Worm (Caenorhabditis elegans) whole organism, L1 larva: ENCODE data around the gene W07G4.2.

Experiments used
- C34B4.2 ChIP-seq: sonication (generic microtip); optimal IDR thresholded peaks from 2 replicates; lab custom pipeline; 2017; ENCODE audit warnings: mild to moderate bottlenecking, missing genetic modification characterization, missing compliant biosample characterization
- F16B12.6 ChIP-seq: fragments of 150-350 bp; optimal IDR thresholded peaks from 2 replicates; lab custom pipeline; 2014; ENCODE audit warnings: missing biosample characterization, missing genetic modification characterization
- alr-1 ChIP-seq: fragments of 200-800 bp; sonication (Bioruptor generic); optimal IDR thresholded peaks from 2 replicates; lab custom pipeline; 2018; ENCODE audit warnings: borderline replicate concordance, mild to moderate bottlenecking, missing genetic modification characterization, missing compliant biosample characterization
- ama-1 ChIP-seq: fragments of 150-350 bp; optimal IDR thresholded peaks from 2 replicates; lab custom pipeline; 2014
- blmp-1 ChIP-seq: fragments of 150-350 bp; optimal IDR thresholded peaks from 2 replicates; lab custom pipeline; 2014; ENCODE audit warnings: missing biosample characterization, missing genetic modification characterization
- ceh-8 ChIP-seq: fragments of 200-800 bp; sonication (Bioruptor generic); optimal IDR thresholded peaks from 2 replicates; lab custom pipeline; 2018; ENCODE audit warnings: mild to moderate bottlenecking, missing genetic modification characterization, moderate library complexity, missing compliant biosample characterization
- ceh-82 ChIP-seq, 3 experiments: fragments of 150-350 bp in 1 of 3; sonication (generic microtip) in 2 of 3; optimal IDR thresholded peaks; 2 replicates each; lab custom pipeline; 2014 to 2017; ENCODE audit warnings: missing biosample characterization in 3 of 3, missing genetic modification characterization in 3 of 3
- ceh-88 ChIP-seq: fragments of 200-800 bp; sonication (Bioruptor generic); IDR thresholded peaks from 2 replicates; pipeline ENCODE4 v1.3.6; 2022; ENCODE audit warnings: missing genetic modification characterization, missing compliant biosample characterization
- ceh-90 ChIP-seq: sonication (generic microtip); optimal IDR thresholded peaks from 2 replicates; lab custom pipeline; 2016; ENCODE audit warnings: missing genetic modification characterization, missing compliant biosample characterization
- ces-1 ChIP-seq: fragments of 150-350 bp; optimal IDR thresholded peaks from 2 replicates; lab custom pipeline; 2014; ENCODE audit warnings: missing biosample characterization, missing genetic modification reagents, missing genetic modification characterization
- dpl-1 ChIP-seq, 3 experiments: fragments of 150-350 bp in 2 of 3; sonication (generic microtip) in 1 of 3; optimal IDR thresholded peaks; 2 replicates each; lab custom pipeline; 2014 to 2017; ENCODE audit warnings: missing biosample characterization in 3 of 3, missing genetic modification characterization in 3 of 3, missing genetic modification reagents in 3 of 3
- dsc-1 ChIP-seq: sonication (generic microtip); optimal IDR thresholded peaks from 2 replicates; lab custom pipeline; 2016; ENCODE audit warnings: mild to moderate bottlenecking, missing genetic modification characterization, missing compliant biosample characterization
- egl-27 ChIP-seq, 2 experiments: fragments of 150-350 bp in 1 of 2; sonication (generic microtip); optimal IDR thresholded peaks; 3 replicates each; lab custom pipeline; 2017 to 2018; ENCODE audit warnings: missing biosample characterization in 2 of 2, missing genetic modification characterization in 2 of 2, missing genetic modification reagents in 2 of 2
- elt-3 ChIP-seq, 6 experiments: fragments of 150-350 bp in 1 of 6; sonication (generic microtip); optimal IDR thresholded peaks; 2 replicates each; lab custom pipeline; 2017 to 2018; ENCODE audit warnings: missing biosample characterization in 6 of 6, missing genetic modification characterization in 6 of 6, inconsistent platforms in 1 of 6
- fkh-10 ChIP-seq: sonication (generic microtip); optimal IDR thresholded peaks from 2 replicates; lab custom pipeline; 2017; ENCODE audit warnings: missing biosample characterization, missing genetic modification reagents, missing genetic modification characterization
- fkh-8 ChIP-seq: sonication (generic microtip); optimal IDR thresholded peaks from 2 replicates; lab custom pipeline; 2016; ENCODE audit warnings: mild to moderate bottlenecking, missing genetic modification characterization, missing compliant biosample characterization
- fos-1 ChIP-seq: fragments of 150-350 bp; optimal IDR thresholded peaks from 2 replicates; lab custom pipeline; 2014; ENCODE audit warnings: missing biosample characterization, missing genetic modification characterization
- grh-1 ChIP-seq: fragments of 200-800 bp; sonication (Bioruptor generic); IDR thresholded peaks from 2 replicates; pipeline ENCODE4 v1.3.6; 2022; ENCODE audit warnings: missing genetic modification reagents, missing genetic modification characterization, missing compliant biosample characterization
- hlh-4 ChIP-seq: sonication (generic microtip); optimal IDR thresholded peaks from 2 replicates; lab custom pipeline; 2016; ENCODE audit warnings: mild to moderate bottlenecking, missing genetic modification characterization, missing compliant biosample characterization
- hpl-2 ChIP-seq: fragments of 150-350 bp; optimal IDR thresholded peaks from 2 replicates; lab custom pipeline; 2014; ENCODE audit warnings: missing biosample characterization, missing genetic modification reagents, missing genetic modification characterization
- lin-14 ChIP-seq: fragments of 200-800 bp; sonication (Bioruptor generic); optimal IDR thresholded peaks from 2 replicates; lab custom pipeline; 2018; ENCODE audit warnings: mild to moderate bottlenecking, missing genetic modification characterization, moderate library complexity, missing compliant biosample characterization
- lin-35 ChIP-seq, 2 experiments: fragments of 150-350 bp; optimal IDR thresholded peaks; 2 replicates each; lab custom pipeline; 2014; ENCODE audit warnings: missing biosample characterization in 2 of 2, missing genetic modification characterization in 2 of 2, missing genetic modification reagents in 2 of 2
- lin-39 ChIP-seq: fragments of 150-350 bp; optimal IDR thresholded peaks from 2 replicates; lab custom pipeline; 2014; ENCODE audit warnings: missing biosample characterization, missing genetic modification reagents, missing genetic modification characterization
- lir-3 ChIP-seq: sonication (generic microtip); optimal IDR thresholded peaks from 2 replicates; lab custom pipeline; 2016; ENCODE audit warnings: mild to moderate bottlenecking, missing genetic modification characterization, moderate library complexity, missing compliant biosample characterization; ENCODE audit not compliant: poor library complexity
- lsy-2 ChIP-seq, 2 experiments: fragments of 150-350 bp; optimal IDR thresholded peaks; 2 replicates each; lab custom pipeline; 2014; ENCODE audit warnings: missing biosample characterization in 2 of 2, missing genetic modification characterization in 2 of 2
- mdl-1 ChIP-seq, 2 experiments: fragments of 150-350 bp; optimal IDR thresholded peaks; 2 replicates each; lab custom pipeline; 2014 to 2017; ENCODE audit warnings: missing biosample characterization in 2 of 2, missing genetic modification characterization in 2 of 2, inconsistent platforms in 1 of 2
- mef-2 ChIP-seq: fragments of 150-350 bp; optimal IDR thresholded peaks from 2 replicates; lab custom pipeline; 2014; ENCODE audit warnings: missing biosample characterization, missing genetic modification characterization
- mep-1 ChIP-seq: fragments of 150-350 bp; optimal IDR thresholded peaks from 2 replicates; lab custom pipeline; 2014; ENCODE audit warnings: missing biosample characterization, missing genetic modification characterization
- nhr-11 ChIP-seq: fragments of 150-350 bp; optimal IDR thresholded peaks from 2 replicates; lab custom pipeline; 2014; ENCODE audit warnings: missing biosample characterization, missing genetic modification characterization
- nhr-19 ChIP-seq: fragments of 200-800 bp; sonication (Bioruptor generic); conservative IDR thresholded peaks from 2 replicates; pipeline ENCODE4 v1.3.6; 2022; ENCODE audit warnings: missing genetic modification characterization, missing compliant biosample characterization
- nhr-20 ChIP-seq: sonication (generic microtip); optimal IDR thresholded peaks from 2 replicates; lab custom pipeline; 2016; ENCODE audit warnings: mild to moderate bottlenecking, missing genetic modification characterization, missing compliant biosample characterization
- nhr-237 ChIP-seq: fragments of 150-350 bp; optimal IDR thresholded peaks from 2 replicates; lab custom pipeline; 2014; ENCODE audit warnings: missing biosample characterization, missing genetic modification characterization
- nhr-28 ChIP-seq: fragments of 150-350 bp; optimal IDR thresholded peaks from 2 replicates; lab custom pipeline; 2014; ENCODE audit warnings: missing biosample characterization, missing genetic modification characterization
- nhr-47 ChIP-seq: sonication (generic microtip); optimal IDR thresholded peaks from 2 replicates; lab custom pipeline; 2016; ENCODE audit warnings: mild to moderate bottlenecking, missing genetic modification characterization, moderate library complexity, missing compliant biosample characterization
- nhr-76 ChIP-seq: sonication (generic microtip); optimal IDR thresholded peaks from 2 replicates; lab custom pipeline; 2017; ENCODE audit warnings: missing biosample characterization, missing genetic modification characterization
- nhr-77 ChIP-seq: fragments of 150-350 bp; optimal IDR thresholded peaks from 2 replicates; lab custom pipeline; 2014; ENCODE audit warnings: missing biosample characterization, missing genetic modification characterization
- nhr-84 ChIP-seq: sonication (generic microtip); optimal IDR thresholded peaks from 2 replicates; lab custom pipeline; 2017; ENCODE audit warnings: missing biosample characterization, missing genetic modification characterization
- nhr-85 ChIP-seq: sonication (generic microtip); peaks from one replicate; lab custom pipeline; 2016; ENCODE audit warnings: missing genetic modification characterization, inconsistent platforms, missing compliant biosample characterization
- nhr-90 ChIP-seq: sonication (generic microtip); optimal IDR thresholded peaks from 2 replicates; lab custom pipeline; 2016; ENCODE audit warnings: mild to moderate bottlenecking, missing genetic modification characterization, missing compliant biosample characterization; ENCODE audit not compliant: poor library complexity
- pag-3 ChIP-seq: sonication (generic microtip); optimal IDR thresholded peaks from 2 replicates; lab custom pipeline; 2017; ENCODE audit warnings: missing genetic modification characterization, mild to moderate bottlenecking, missing compliant biosample characterization, antibody characterized with exemption, borderline replicate concordance; ENCODE audit not compliant: insufficient read depth
- rnt-1 ChIP-seq: sonication (generic microtip); optimal IDR thresholded peaks from 2 replicates; lab custom pipeline; 2016; ENCODE audit warnings: mild to moderate bottlenecking, missing genetic modification characterization, moderate library complexity, missing compliant biosample characterization
- snu-23 ChIP-seq: sonication (generic microtip); optimal IDR thresholded peaks from 2 replicates; lab custom pipeline; 2016; ENCODE audit warnings: missing genetic modification characterization, missing compliant biosample characterization
- sptf-1 ChIP-seq: fragments of 150-350 bp; optimal IDR thresholded peaks from 2 replicates; lab custom pipeline; 2014; ENCODE audit warnings: missing biosample characterization, missing genetic modification characterization
- sup-37 ChIP-seq: fragments of 200-800 bp; sonication (Bioruptor generic); optimal IDR thresholded peaks from 2 replicates; lab custom pipeline; 2018; ENCODE audit warnings: mild to moderate bottlenecking, missing genetic modification characterization, missing compliant biosample characterization
- swsn-7 ChIP-seq: sonication (generic microtip); optimal IDR thresholded peaks from 2 replicates; lab custom pipeline; 2016; ENCODE audit warnings: missing genetic modification characterization, missing compliant biosample characterization
- tbx-2 ChIP-seq: sonication (generic microtip); optimal IDR thresholded peaks from 2 replicates; lab custom pipeline; 2016; ENCODE audit warnings: missing genetic modification characterization, missing compliant biosample characterization
- tlp-1 ChIP-seq: fragments of 150-350 bp; optimal IDR thresholded peaks from 2 replicates; lab custom pipeline; 2014; ENCODE audit warnings: missing biosample characterization, missing genetic modification characterization
- unc-130 ChIP-seq: fragments of 150-350 bp; optimal IDR thresholded peaks from 2 replicates; lab custom pipeline; 2017; ENCODE audit warnings: missing biosample characterization, missing genetic modification characterization, inconsistent platforms
- unc-30 ChIP-seq: sonication (generic microtip); optimal IDR thresholded peaks from 2 replicates; lab custom pipeline; 2017; ENCODE audit warnings: missing biosample characterization, missing genetic modification characterization
- unc-86 ChIP-seq: sonication (generic microtip); optimal IDR thresholded peaks from 2 replicates; lab custom pipeline; 2016; ENCODE audit warnings: missing genetic modification characterization, missing compliant biosample characterization
- vab-15 ChIP-seq: sonication (generic microtip); optimal IDR thresholded peaks from 2 replicates; lab custom pipeline; 2017; ENCODE audit warnings: missing genotype, mild to moderate bottlenecking, missing genetic modification characterization, missing compliant biosample characterization
- zip-4 ChIP-seq: fragments of 200-800 bp; sonication (Bioruptor generic); optimal IDR thresholded peaks from 2 replicates; lab custom pipeline; 2018; ENCODE audit warnings: mild to moderate bottlenecking, missing genetic modification characterization, moderate library complexity, missing compliant biosample characterization
- ztf-4 ChIP-seq: fragments of 150-350 bp; optimal IDR thresholded peaks from 2 replicates; lab custom pipeline; 2014; ENCODE audit warnings: missing biosample characterization, missing genetic modification characterization

Gene W07G4.2

DNA sequence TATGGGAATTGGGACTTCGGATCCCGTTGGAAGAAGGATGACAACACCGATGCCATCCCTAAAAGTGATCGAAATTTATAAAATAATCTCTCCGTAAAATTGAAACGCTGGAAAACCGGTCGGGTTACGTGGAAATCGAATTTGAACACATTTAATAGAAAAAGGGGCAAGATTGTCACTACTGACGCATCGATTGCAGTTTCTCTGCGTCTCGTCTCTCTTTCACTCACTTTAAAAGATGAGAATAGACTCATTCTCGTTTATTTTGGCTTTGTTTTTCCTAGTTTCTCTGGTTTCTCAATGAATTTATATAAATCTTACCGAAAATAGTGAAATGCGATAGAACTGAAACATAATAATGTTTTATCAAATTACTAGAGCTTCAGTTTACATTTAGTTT, 5.3 kb upstream of the W07G4.2 start, which contains the start of gene scyl-1 (continued):
- TF ChIP-seq nhr-11 (tag; lab: Kevin White, UChicago) (peak; percentile 21), unc-30 (tag; lab: Kevin White, UChicago) (no peak), ces-1 (GFP tag; lab: Kevin White, UChicago) (no peak), snu-23 (peak; percentile 90), zip-4 (GFP tag; lab: Kevin White, UChicago) (peak; percentile 3), elt-3 (tag; optimal IDR thresholded peaks at IDR 0.05; lab: Kevin White, UChicago) (peak in 2 of 6 experiments; percentile 48 to 64), nhr-47 (tag; lab: Kevin White, UChicago) (peak; percentile 84), lin-35 (GFP tag; optimal IDR thresholded peaks at IDR 0.05; lab: Kevin White, UChicago) (peak; percentile 74 to 88), nhr-28 (tag; lab: Kevin White, UChicago) (no peak), fkh-10 (GFP tag; lab: Kevin White, UChicago) (peak; percentile 3), nhr-84 (tag; lab: Kevin White, UChicago) (no peak), unc-130 (tag; lab: Kevin White, UChicago) (peak; percentile 67), pag-3 (tag; lab: Kevin White, UChicago) (no peak), lin-39 (peak; percentile 69), nhr-20 (tag; lab: Kevin White, UChicago) (peak; percentile 89), nhr-77 (tag; lab: Kevin White, UChicago) (peak; percentile 64), fkh-8 (tag; lab: Kevin White, UChicago) (peak; percentile 67), tbx-2 (tag; lab: Kevin White, UChicago) (peak; percentile 87), rnt-1 (tag; lab: Kevin White, UChicago) (peak; percentile 89), ceh-90 (no peak), nhr-19 (GFP tag; lab: Robert Waterston, UW) (peak; percentile 89), ceh-88 (GFP tag; lab: Robert Waterston, UW) (no peak), F16B12.6 (tag; lab: Kevin White, UChicago) (peak; percentile 27), egl-27 (tag; optimal IDR thresholded peaks at IDR 0.05; lab: Kevin White, UChicago) (no peak), fos-1 (peak; percentile 45), sup-37 (GFP tag; lab: Kevin White, UChicago) (no peak), mep-1 (tag; lab: Kevin White, UChicago) (peak; percentile 76), ceh-8 (no peak), hpl-2 (GFP tag; lab: Kevin White, UChicago) (no peak), blmp-1 (tag; lab: Kevin White, UChicago) (peak; percentile 76), vab-15 (tag; lab: Kevin White, UChicago) (no peak), nhr-237 (tag; lab: Kevin White, UChicago) (peak; percentile 27), sptf-1 (tag; lab: Kevin White, UChicago) (no peak), dsc-1 (tag; lab: Kevin White, UChicago) (peak; percentile 66), hlh-4 (tag; lab: Kevin White, UChicago) (no peak), mdl-1 (tag; optimal IDR thresholded peaks at IDR 0.05; lab: Kevin White, UChicago) (peak in 1 of 2 experiments; percentile 55), lsy-2 (tag; optimal IDR thresholded peaks at IDR 0.05; lab: Kevin White, UChicago) (peak; percentile 85 to 90), unc-86 (peak; percentile 64), alr-1 (tag; lab: Kevin White, UChicago) (no peak), nhr-76 (tag; lab: Kevin White, UChicago) (no peak), ztf-4 (tag; lab: Kevin White, UChicago) (peak; percentile 52), mef-2 (tag; lab: Kevin White, UChicago) (peak; percentile 8), dpl-1 (GFP tag; optimal IDR thresholded peaks at IDR 0.05; lab: Kevin White, UChicago) (peak; percentile 58 to 91 (median 77)), swsn-7 (tag; lab: Kevin White, UChicago) (peak; percentile 86), nhr-90 (tag; lab: Kevin White, UChicago) (peak; percentile 84), ama-1 (lab: Kevin White, UChicago) (no peak), ceh-82 (tag; optimal IDR thresholded peaks at IDR 0.05; lab: Kevin White, UChicago) (peak; percentile 37 to 73 (median 64)), lin-14 (peak; percentile 90), nhr-85 (peak; percentile 94), C34B4.2 (no peak), lir-3 (peak; percentile 25), grh-1 (GFP tag; lab: Robert Waterston, UW) (peak; percentile 83), tlp-1 (no peak)
